Worm (Caenorhabditis elegans): ENCODE results near the gene fbxa-163.
A peak's percentile ranks its signal among the peaks of the same experiment; 100 is the strongest.

The fbxa-163 gene

DNA sequence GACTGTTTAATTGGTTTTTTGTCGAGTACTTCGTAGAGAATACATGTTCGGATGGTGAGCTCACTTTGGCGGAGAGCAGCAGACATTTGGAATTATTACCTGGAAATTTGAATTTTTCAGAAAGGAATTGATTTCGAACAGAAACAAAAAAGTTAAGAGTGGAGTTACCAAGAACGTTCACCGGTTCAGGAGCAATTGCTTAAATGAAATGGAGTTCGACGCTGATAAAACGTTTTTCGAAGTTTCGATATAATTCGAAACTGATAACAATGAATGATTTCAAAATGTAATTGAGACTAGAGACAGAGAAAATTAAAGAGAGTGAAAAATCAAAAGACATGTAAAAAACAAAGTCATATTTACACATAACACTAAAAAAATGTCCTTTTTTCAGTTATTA lies at the start of gene fbxa-163:
TSS of gene fbxa-163 (minus strand) at position 101 of the 400 bp plus-strand sequence.
- TF ChIP-seq fkh-10 (GFP tag; optimal IDR thresholded peaks at IDR 0.05) (no peak), dve-1 (tag; optimal IDR thresholded peaks at IDR 0.05) (no peak), hlh-6 (tag; optimal IDR thresholded peaks at IDR 0.05) (no peak), ceh-34 (tag; optimal IDR thresholded peaks at IDR 0.05) (no peak), ceh-31 (tag; optimal IDR thresholded peaks at IDR 0.05) (no peak), unc-55 (GFP tag; optimal IDR thresholded peaks at IDR 0.05) (no peak)

DNA sequence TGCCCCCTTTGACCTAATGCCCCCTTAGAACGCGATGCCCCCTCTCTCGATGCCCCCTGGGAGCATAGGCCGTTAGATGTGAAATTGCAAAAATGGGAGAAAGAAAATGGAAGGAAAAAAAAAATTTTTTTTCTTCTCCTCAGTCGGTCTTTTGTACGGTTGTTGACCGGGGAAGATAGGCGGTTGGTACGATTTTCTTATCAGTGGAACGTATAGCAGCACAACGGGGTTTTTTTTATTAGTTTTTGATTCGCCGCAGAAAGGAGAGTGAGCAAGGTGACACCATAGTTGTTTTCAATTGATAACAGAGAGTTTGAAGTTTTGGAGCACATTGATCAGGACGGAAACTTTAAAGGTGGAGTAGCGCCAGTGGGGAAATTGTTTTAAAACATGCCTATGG lies 49.2 kb upstream of the fbxa-163 start:
- peak; percentile 16 for TF ChIP-seq elt-2 (tag; optimal IDR thresholded peaks at IDR 0.05)

DNA sequence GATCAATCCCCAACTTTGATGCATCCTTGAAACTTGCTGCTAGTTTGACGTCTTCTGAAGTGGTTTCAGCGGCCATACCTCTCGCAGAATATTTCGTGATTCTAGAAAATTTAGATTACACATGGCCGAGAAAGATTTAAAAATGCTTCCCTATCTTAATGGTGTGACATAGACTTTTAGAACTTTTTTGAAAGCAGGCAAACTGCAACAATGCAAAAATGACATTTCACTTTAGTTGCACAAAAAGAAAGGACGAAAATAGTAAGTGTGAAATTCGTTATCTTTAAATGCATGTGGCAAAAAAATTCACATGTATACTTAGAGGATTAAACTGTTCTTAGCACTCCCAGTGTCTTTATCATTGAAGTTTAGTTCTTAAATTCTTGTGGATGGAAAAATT lies 46.7 kb upstream of the fbxa-163 start, which contains the start of gene ZC204.12:
TSS of gene ZC204.12 (minus strand) at position 101 of the 400 bp plus-strand sequence.
- TF ChIP-seq pag-3 (tag; optimal IDR thresholded peaks at IDR 0.05; ENCODE audit: borderline replicate concordance) (no peak), unc-42 (tag; optimal IDR thresholded peaks at IDR 0.05) (no peak), pax-1 (tag; optimal IDR thresholded peaks at IDR 0.05) (no peak), fkh-10 (GFP tag; optimal IDR thresholded peaks at IDR 0.05) (no peak), hlh-15 (tag; optimal IDR thresholded peaks at IDR 0.05) (no peak), npax-4 (tag; optimal IDR thresholded peaks at IDR 0.05) (no peak)

DNA sequence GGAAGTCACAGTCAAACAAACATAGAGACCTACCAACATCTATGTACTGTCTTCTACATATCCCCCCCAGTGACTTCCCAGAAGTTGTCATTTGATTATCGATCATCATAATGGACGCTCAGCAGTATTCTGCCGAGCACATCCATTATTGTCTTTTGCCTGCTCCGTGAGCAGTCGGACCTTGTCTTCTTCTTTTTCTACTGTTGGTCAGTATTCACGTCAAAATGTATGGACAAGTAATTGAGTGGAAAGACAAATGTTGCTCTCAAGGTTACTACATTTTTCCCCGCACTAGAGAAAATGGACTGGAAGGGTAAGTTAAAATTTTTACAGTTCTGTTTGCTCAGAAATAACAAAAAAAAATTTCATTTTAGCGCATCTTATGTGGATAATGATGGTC lies 44.4 kb upstream of the fbxa-163 start, which contains the start of gene btb-12:
TSS of gene btb-12 (plus strand) at position 301 of the 400 bp plus-strand sequence.
- TF ChIP-seq unc-42 (tag; optimal IDR thresholded peaks at IDR 0.05) (no peak), ceh-18 (tag; optimal IDR thresholded peaks at IDR 0.05) (no peak), ceh-30 (tag; optimal IDR thresholded peaks at IDR 0.05) (no peak), ahr-1 (tag; optimal IDR thresholded peaks at IDR 0.05) (no peak)

DNA sequence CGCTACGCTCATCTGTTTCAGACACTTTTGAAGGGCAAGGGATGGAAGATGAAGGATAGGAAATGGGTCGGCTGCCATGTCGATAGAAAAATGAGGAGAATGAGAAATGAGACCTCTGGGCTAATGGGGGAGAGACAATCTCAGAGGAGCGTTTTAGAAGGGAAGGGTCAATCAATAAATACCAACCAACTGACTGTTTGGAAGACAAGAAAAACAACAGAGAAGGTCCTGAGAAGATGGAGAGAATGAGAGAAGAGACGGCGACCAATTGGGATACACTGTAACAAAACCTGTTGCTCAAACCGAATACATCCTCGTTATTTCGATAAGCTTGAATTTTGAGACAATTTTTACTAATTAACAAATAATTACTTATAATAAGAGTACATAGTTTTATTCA lies 42.9 kb upstream of the fbxa-163 start, which contains the start of gene fbxb-15:
TSS of gene fbxb-15 (minus strand) at position 101 of the 400 bp plus-strand sequence.
- TF ChIP-seq C08G9.2 (tag; optimal IDR thresholded peaks at IDR 0.05) (no peak), fkh-6 (tag; optimal IDR thresholded peaks at IDR 0.05) (no peak), ceh-9 (tag; optimal IDR thresholded peaks at IDR 0.05) (no peak), ceh-31 (tag; optimal IDR thresholded peaks at IDR 0.05) (no peak), nhr-232 (tag; optimal IDR thresholded peaks at IDR 0.05) (no peak), ceh-22 (tag; optimal IDR thresholded peaks at IDR 0.05) (no peak), F13H6.1 (tag; optimal IDR thresholded peaks at IDR 0.05) (no peak), odd-2 (tag; optimal IDR thresholded peaks at IDR 0.05) (no peak), ahr-1 (tag; optimal IDR thresholded peaks at IDR 0.05) (no peak)

DNA sequence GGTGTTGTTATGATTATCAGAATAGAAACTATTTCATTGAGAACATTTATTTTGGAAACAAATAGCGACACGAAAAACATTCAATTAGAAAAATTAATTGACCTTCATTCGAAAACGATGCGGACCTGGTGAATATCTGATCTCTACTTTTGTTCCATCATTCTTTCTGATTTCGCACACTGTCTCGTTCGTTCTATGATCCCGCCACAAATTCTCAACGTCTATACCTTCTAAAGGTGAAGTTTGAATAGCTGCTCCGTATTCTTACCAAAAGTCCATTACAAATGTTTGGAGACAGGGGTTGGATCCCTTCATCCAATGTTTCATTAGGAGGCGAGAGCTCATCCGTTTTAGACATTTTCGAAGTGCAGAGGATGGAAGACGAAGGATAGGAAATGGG lies 41.3 kb upstream of the fbxa-163 start, which contains the start of gene fbxb-16:
TSS of gene fbxb-16 (minus strand) at position 101 of the 400 bp plus-strand sequence.
- TF ChIP-seq madf-2 (tag; optimal IDR thresholded peaks at IDR 0.05) (no peak), dve-1 (tag; optimal IDR thresholded peaks at IDR 0.05) (no peak), K09A11.1 (tag; optimal IDR thresholded peaks at IDR 0.05; ENCODE audit: insufficient read depth) (no peak), T23F11.4 (GFP tag; optimal IDR thresholded peaks at IDR 0.05) (no peak), ama-1 (optimal IDR thresholded peaks at IDR 0.05) (no peak), C38D4.7 (GFP tag; optimal IDR thresholded peaks at IDR 0.05) (no peak), ttx-3 (tag; optimal IDR thresholded peaks at IDR 0.05) (no peak), eyg-1 (tag; optimal IDR thresholded peaks at IDR 0.05) (no peak), lin-11 (tag; optimal IDR thresholded peaks at IDR 0.05) (no peak), tbx-7 (tag; optimal IDR thresholded peaks at IDR 0.05) (no peak), ceh-34 (tag; optimal IDR thresholded peaks at IDR 0.05) (no peak), elt-4 (tag; optimal IDR thresholded peaks at IDR 0.05) (no peak), K02D7.2 (tag; optimal IDR thresholded peaks at IDR 0.05) (no peak), ceh-19 (GFP tag; optimal IDR thresholded peaks at IDR 0.05) (no peak), hlh-13 (GFP tag; optimal IDR thresholded peaks at IDR 0.05) (no peak)
